Worm (Caenorhabditis elegans) whole organism, L1 larva: Measurements from ENCODE around the gene hmit-1.2.

Experiments
- efl-1 ChIP-seq, 4 experiments: fragments of 150-350 bp; optimal IDR thresholded peaks in 3 of 4; peaks in 1 of 4; 1 replicate in 1 of 4; 2 replicates in 3 of 4; lab custom pipeline; 2014; ENCODE audit warnings: missing biosample characterization in 2 of 4, missing genetic modification characterization in 2 of 4, missing genetic modification reagents in 2 of 4
- efl-3 ChIP-seq: fragments of 200-800 bp; sonication (Bioruptor generic); optimal IDR thresholded peaks from 2 replicates; lab custom pipeline; 2018; ENCODE audit warnings: mild to moderate bottlenecking, missing genetic modification characterization, missing compliant biosample characterization
- elt-2 ChIP-seq: sonication (generic microtip); optimal IDR thresholded peaks from 2 replicates; lab custom pipeline; 2016; ENCODE audit warnings: missing genetic modification characterization, mild to moderate bottlenecking, inconsistent platforms, missing compliant biosample characterization, missing genetic modification reagents
- ets-5 ChIP-seq: fragments of 200-800 bp; sonication (Bioruptor generic); IDR thresholded peaks from 2 replicates; pipeline ENCODE4 v1.3.6; 2022; ENCODE audit warnings: missing genetic modification characterization, missing compliant biosample characterization
- fkh-4 ChIP-seq: sonication (generic microtip); optimal IDR thresholded peaks from 2 replicates; lab custom pipeline; 2016; ENCODE audit warnings: missing compliant biosample characterization, missing genetic modification characterization, borderline replicate concordance
- lin-35 ChIP-seq, 2 experiments: fragments of 150-350 bp; optimal IDR thresholded peaks; 2 replicates each; lab custom pipeline; 2014; ENCODE audit warnings: missing biosample characterization in 2 of 2, missing genetic modification characterization in 2 of 2, missing genetic modification reagents in 2 of 2
- mdl-1 ChIP-seq, 2 experiments: fragments of 150-350 bp; optimal IDR thresholded peaks; 2 replicates each; lab custom pipeline; 2014 to 2017; ENCODE audit warnings: missing biosample characterization in 2 of 2, missing genetic modification characterization in 2 of 2, inconsistent platforms in 1 of 2
- mef-2 ChIP-seq: fragments of 150-350 bp; optimal IDR thresholded peaks from 2 replicates; lab custom pipeline; 2014; ENCODE audit warnings: missing biosample characterization, missing genetic modification characterization
- nhr-19 ChIP-seq: fragments of 200-800 bp; sonication (Bioruptor generic); conservative IDR thresholded peaks from 2 replicates; pipeline ENCODE4 v1.3.6; 2022; ENCODE audit warnings: missing genetic modification characterization, missing compliant biosample characterization
- nhr-20 ChIP-seq: sonication (generic microtip); optimal IDR thresholded peaks from 2 replicates; lab custom pipeline; 2016; ENCODE audit warnings: mild to moderate bottlenecking, missing genetic modification characterization, missing compliant biosample characterization
- nhr-71 ChIP-seq: sonication (generic microtip); optimal IDR thresholded peaks from 2 replicates; lab custom pipeline; 2016; ENCODE audit warnings: mild to moderate bottlenecking, missing genetic modification characterization, moderate library complexity, missing compliant biosample characterization
- nhr-90 ChIP-seq: sonication (generic microtip); optimal IDR thresholded peaks from 2 replicates; lab custom pipeline; 2016; ENCODE audit warnings: mild to moderate bottlenecking, missing genetic modification characterization, missing compliant biosample characterization; ENCODE audit not compliant: poor library complexity
- snpc-4 ChIP-seq: fragments of 150-350 bp; optimal IDR thresholded peaks from 2 replicates; lab custom pipeline; 2014; ENCODE audit warnings: missing biosample characterization, missing genetic modification characterization
- tlp-1 ChIP-seq: fragments of 150-350 bp; optimal IDR thresholded peaks from 2 replicates; lab custom pipeline; 2014; ENCODE audit warnings: missing biosample characterization, missing genetic modification characterization
- ztf-11 ChIP-seq, 2 experiments: sonication (generic microtip); optimal IDR thresholded peaks; 2 replicates each; lab custom pipeline; 2016 to 2017; ENCODE audit warnings: missing genetic modification characterization in 2 of 2, missing biosample characterization in 1 of 2, missing compliant biosample characterization in 1 of 2

hmit-1.2 gene

ce11 chrV:18577458-18578078 is 53.0 kb downstream of the hmit-1.2 start:
- TF ChIP-seq mdl-1 (tag; optimal IDR thresholded peaks at IDR 0.05; lab: Kevin White, UChicago) (peak in 1 of 2 experiments; percentile 37), nhr-19 (GFP tag; lab: Robert Waterston, UW) (peak; percentile 28), lin-35 (GFP tag; optimal IDR thresholded peaks at IDR 0.05; lab: Kevin White, UChicago) (peak in 1 of 2 experiments; percentile 61), snpc-4 (peak; percentile 3), ets-5 (no peak), mef-2 (tag; lab: Kevin White, UChicago) (no peak), nhr-20 (peak; percentile 19), fkh-4 (tag; lab: Kevin White, UChicago) (no peak), elt-2 (tag; lab: Kevin White, UChicago) (peak; percentile 97), tlp-1 (tag; lab: Kevin White, UChicago) (peak; percentile 35), efl-1 (optimal IDR thresholded peaks at IDR 0.05; lab: Kevin White, UChicago) (no peak), efl-1 (GFP tag; optimal IDR thresholded peaks at IDR 0.05 in 1 of 2; lab: Kevin White, UChicago) (peak in 1 of 2 experiments; percentile 71), nhr-90 (tag; lab: Kevin White, UChicago) (peak; percentile 44), nhr-71 (tag; lab: Kevin White, UChicago) (peak; percentile 28), efl-3 (GFP tag; lab: Kevin White, UChicago) (no peak)

- TF ChIP-seq ztf-11 (tag; optimal IDR thresholded peaks at IDR 0.05; lab: Kevin White, UChicago), result no peak
- TF ChIP-seq elt-2 (tag; lab: Kevin White, UChicago), result peak; percentile 83
- TF ChIP-seq nhr-20, result peak; percentile 19
- peak; percentile 35 for TF ChIP-seq snpc-4
These were observed 53.7 kb downstream of the hmit-1.2 start for ce11 chrV:18578306-18578705.
